Worm (Caenorhabditis elegans) whole organism, L1 larva: ENCODE measurements around the gene F25F2.1.
A peak's percentile ranks its signal among the peaks of the same experiment; 100 is the strongest.

ENCODE experiments used
- F16B12.6 ChIP-seq: fragments of 150-350 bp; optimal IDR thresholded peaks from 2 replicates; lab custom pipeline; 2014; ENCODE audit warnings: missing biosample characterization, missing genetic modification characterization
- Y116A8C.19 ChIP-seq: sonication (generic microtip); optimal IDR thresholded peaks from 2 replicates; lab custom pipeline; 2016; ENCODE audit warnings: missing compliant biosample characterization, missing genetic modification characterization, borderline replicate concordance
- aly-2 ChIP-seq: fragments of 150-350 bp; optimal IDR thresholded peaks from 2 replicates; lab custom pipeline; 2014; ENCODE audit warnings: missing biosample characterization, missing genetic modification characterization
- ama-1 ChIP-seq: fragments of 150-350 bp; optimal IDR thresholded peaks from 2 replicates; lab custom pipeline; 2014
- blmp-1 ChIP-seq: fragments of 150-350 bp; optimal IDR thresholded peaks from 2 replicates; lab custom pipeline; 2014; ENCODE audit warnings: missing biosample characterization, missing genetic modification characterization
- ceh-8 ChIP-seq: fragments of 200-800 bp; sonication (Bioruptor generic); optimal IDR thresholded peaks from 2 replicates; lab custom pipeline; 2018; ENCODE audit warnings: mild to moderate bottlenecking, missing genetic modification characterization, moderate library complexity, missing compliant biosample characterization
- ceh-82 ChIP-seq, 3 experiments: fragments of 150-350 bp in 1 of 3; sonication (generic microtip) in 2 of 3; optimal IDR thresholded peaks; 2 replicates each; lab custom pipeline; 2014 to 2017; ENCODE audit warnings: missing biosample characterization in 3 of 3, missing genetic modification characterization in 3 of 3
- egl-13 ChIP-seq: sonication (generic microtip); optimal IDR thresholded peaks from 2 replicates; lab custom pipeline; 2016; ENCODE audit warnings: missing genotype, missing genetic modification reagents, missing genetic modification characterization, missing compliant biosample characterization
- egl-27 ChIP-seq, 2 experiments: fragments of 150-350 bp in 1 of 2; sonication (generic microtip); optimal IDR thresholded peaks; 3 replicates each; lab custom pipeline; 2017 to 2018; ENCODE audit warnings: missing biosample characterization in 2 of 2, missing genetic modification characterization in 2 of 2, missing genetic modification reagents in 2 of 2
- elt-2 ChIP-seq: sonication (generic microtip); optimal IDR thresholded peaks from 2 replicates; lab custom pipeline; 2016; ENCODE audit warnings: missing genetic modification characterization, mild to moderate bottlenecking, inconsistent platforms, missing compliant biosample characterization, missing genetic modification reagents
- ets-5 ChIP-seq: fragments of 200-800 bp; sonication (Bioruptor generic); IDR thresholded peaks from 2 replicates; pipeline ENCODE4 v1.3.6; 2022; ENCODE audit warnings: missing genetic modification characterization, missing compliant biosample characterization
- fkh-8 ChIP-seq: sonication (generic microtip); optimal IDR thresholded peaks from 2 replicates; lab custom pipeline; 2016; ENCODE audit warnings: mild to moderate bottlenecking, missing genetic modification characterization, missing compliant biosample characterization
- fos-1 ChIP-seq: fragments of 150-350 bp; optimal IDR thresholded peaks from 2 replicates; lab custom pipeline; 2014; ENCODE audit warnings: missing biosample characterization, missing genetic modification characterization
- grh-1 ChIP-seq: fragments of 200-800 bp; sonication (Bioruptor generic); IDR thresholded peaks from 2 replicates; pipeline ENCODE4 v1.3.6; 2022; ENCODE audit warnings: missing genetic modification reagents, missing genetic modification characterization, missing compliant biosample characterization
- hlh-17 ChIP-seq: fragments of 200-800 bp; sonication (Bioruptor generic); optimal IDR thresholded peaks from 2 replicates; lab custom pipeline; 2018; ENCODE audit warnings: missing genetic modification characterization, mild to moderate bottlenecking, missing compliant biosample characterization, moderate library complexity, borderline replicate concordance
- isw-1 ChIP-seq: fragments of 200-800 bp; sonication (Bioruptor generic); IDR thresholded peaks from 2 replicates; pipeline ENCODE4 v1.3.6; 2022; ENCODE audit warnings: missing genetic modification characterization, missing compliant biosample characterization
- jun-1 ChIP-seq: fragments of 150-350 bp; optimal IDR thresholded peaks from 2 replicates; lab custom pipeline; 2014; ENCODE audit warnings: missing biosample characterization, missing genetic modification reagents, missing genetic modification characterization
- lin-15B ChIP-seq: fragments of 150-350 bp; sonication (generic microtip); optimal IDR thresholded peaks from 3 replicates; lab custom pipeline; 2014; ENCODE audit warnings: missing biosample characterization, missing genetic modification characterization
- lin-35 ChIP-seq, 2 experiments: fragments of 150-350 bp; optimal IDR thresholded peaks; 2 replicates each; lab custom pipeline; 2014; ENCODE audit warnings: missing biosample characterization in 2 of 2, missing genetic modification characterization in 2 of 2, missing genetic modification reagents in 2 of 2
- lin-39 ChIP-seq: fragments of 150-350 bp; optimal IDR thresholded peaks from 2 replicates; lab custom pipeline; 2014; ENCODE audit warnings: missing biosample characterization, missing genetic modification reagents, missing genetic modification characterization
- lsy-2 ChIP-seq, 2 experiments: fragments of 150-350 bp; optimal IDR thresholded peaks; 2 replicates each; lab custom pipeline; 2014; ENCODE audit warnings: missing biosample characterization in 2 of 2, missing genetic modification characterization in 2 of 2
- mdl-1 ChIP-seq, 2 experiments: fragments of 150-350 bp; optimal IDR thresholded peaks; 2 replicates each; lab custom pipeline; 2014 to 2017; ENCODE audit warnings: missing biosample characterization in 2 of 2, missing genetic modification characterization in 2 of 2, inconsistent platforms in 1 of 2
- nhr-19 ChIP-seq: fragments of 200-800 bp; sonication (Bioruptor generic); conservative IDR thresholded peaks from 2 replicates; pipeline ENCODE4 v1.3.6; 2022; ENCODE audit warnings: missing genetic modification characterization, missing compliant biosample characterization
- nhr-77 ChIP-seq: fragments of 150-350 bp; optimal IDR thresholded peaks from 2 replicates; lab custom pipeline; 2014; ENCODE audit warnings: missing biosample characterization, missing genetic modification characterization
- nhr-84 ChIP-seq: sonication (generic microtip); optimal IDR thresholded peaks from 2 replicates; lab custom pipeline; 2017; ENCODE audit warnings: missing biosample characterization, missing genetic modification characterization
- nhr-90 ChIP-seq: sonication (generic microtip); optimal IDR thresholded peaks from 2 replicates; lab custom pipeline; 2016; ENCODE audit warnings: mild to moderate bottlenecking, missing genetic modification characterization, missing compliant biosample characterization; ENCODE audit not compliant: poor library complexity
- pag-3 ChIP-seq: sonication (generic microtip); optimal IDR thresholded peaks from 2 replicates; lab custom pipeline; 2017; ENCODE audit warnings: missing genetic modification characterization, mild to moderate bottlenecking, missing compliant biosample characterization, antibody characterized with exemption, borderline replicate concordance; ENCODE audit not compliant: insufficient read depth
- rnt-1 ChIP-seq: sonication (generic microtip); optimal IDR thresholded peaks from 2 replicates; lab custom pipeline; 2016; ENCODE audit warnings: mild to moderate bottlenecking, missing genetic modification characterization, moderate library complexity, missing compliant biosample characterization
- snpc-4 ChIP-seq: fragments of 150-350 bp; optimal IDR thresholded peaks from 2 replicates; lab custom pipeline; 2014; ENCODE audit warnings: missing biosample characterization, missing genetic modification characterization
- snu-23 ChIP-seq: sonication (generic microtip); optimal IDR thresholded peaks from 2 replicates; lab custom pipeline; 2016; ENCODE audit warnings: missing genetic modification characterization, missing compliant biosample characterization
- sptf-1 ChIP-seq: fragments of 150-350 bp; optimal IDR thresholded peaks from 2 replicates; lab custom pipeline; 2014; ENCODE audit warnings: missing biosample characterization, missing genetic modification characterization
- sup-37 ChIP-seq: fragments of 200-800 bp; sonication (Bioruptor generic); optimal IDR thresholded peaks from 2 replicates; lab custom pipeline; 2018; ENCODE audit warnings: mild to moderate bottlenecking, missing genetic modification characterization, missing compliant biosample characterization
- swsn-7 ChIP-seq: sonication (generic microtip); optimal IDR thresholded peaks from 2 replicates; lab custom pipeline; 2016; ENCODE audit warnings: missing genetic modification characterization, missing compliant biosample characterization
- unc-130 ChIP-seq: fragments of 150-350 bp; optimal IDR thresholded peaks from 2 replicates; lab custom pipeline; 2017; ENCODE audit warnings: missing biosample characterization, missing genetic modification characterization, inconsistent platforms
- unc-62 ChIP-seq: fragments of 150-350 bp; optimal IDR thresholded peaks from 2 replicates; lab custom pipeline; 2014; ENCODE audit warnings: missing biosample characterization, missing genetic modification reagents, missing genetic modification characterization
- unc-98 ChIP-seq: fragments of 200-800 bp; sonication (Bioruptor generic); IDR thresholded peaks from 2 replicates; pipeline ENCODE4 v1.3.6; 2022; ENCODE audit warnings: missing genetic modification characterization, missing compliant biosample characterization
- vab-15 ChIP-seq: sonication (generic microtip); optimal IDR thresholded peaks from 2 replicates; lab custom pipeline; 2017; ENCODE audit warnings: missing genotype, mild to moderate bottlenecking, missing genetic modification characterization, missing compliant biosample characterization
- zip-4 ChIP-seq: fragments of 200-800 bp; sonication (Bioruptor generic); optimal IDR thresholded peaks from 2 replicates; lab custom pipeline; 2018; ENCODE audit warnings: mild to moderate bottlenecking, missing genetic modification characterization, moderate library complexity, missing compliant biosample characterization
- ztf-11 ChIP-seq, 2 experiments: sonication (generic microtip); optimal IDR thresholded peaks; 2 replicates each; lab custom pipeline; 2016 to 2017; ENCODE audit warnings: missing genetic modification characterization in 2 of 2, missing biosample characterization in 1 of 2, missing compliant biosample characterization in 1 of 2

The F25F2.1 gene

ce11 chrIII:4551963-4552362 is 43.3 kb downstream of the F25F2.1 start (continued):
- peak; percentile 83 for TF ChIP-seq nhr-77
- no peak for TF ChIP-seq nhr-84 (tag; lab: Kevin White, UChicago)
- no peak for TF ChIP-seq ets-5
- no peak for TF ChIP-seq unc-62 (GFP tag; lab: Kevin White, UChicago)
- TF ChIP-seq rnt-1 = peak; percentile 57
- TF ChIP-seq ama-1 (lab: Kevin White, UChicago) = no peak
- peak; percentile 65 to 71 for TF ChIP-seq lin-35 (GFP tag; optimal IDR thresholded peaks at IDR 0.05; lab: Kevin White, UChicago)
- no peak for TF ChIP-seq Y116A8C.19 (tag; lab: Kevin White, UChicago)
- TF ChIP-seq ceh-8 (GFP tag; lab: Kevin White, UChicago) = no peak
- TF ChIP-seq lin-15B (tag; lab: Kevin White, UChicago) = no peak
- TF ChIP-seq unc-98 (GFP tag; lab: Robert Waterston, UW) = no peak
- peak; percentile 82 for TF ChIP-seq snu-23 (GFP tag; lab: Kevin White, UChicago)
- TF ChIP-seq sup-37 (GFP tag; lab: Kevin White, UChicago) = no peak
- peak; percentile 69 for TF ChIP-seq fkh-8 (tag; lab: Kevin White, UChicago)
- TF ChIP-seq jun-1 (tag; lab: Kevin White, UChicago) = peak; percentile 57
- TF ChIP-seq egl-13 (tag; lab: Kevin White, UChicago) = peak; percentile 7
- no peak for TF ChIP-seq grh-1 (GFP tag; lab: Robert Waterston, UW)
- no peak; the same call in 1 of the 2 replicates for TF ChIP-seq isw-1 (GFP tag; lab: Robert Waterston, UW)
- TF ChIP-seq hlh-17 (GFP tag; lab: Kevin White, UChicago) = no peak
- no peak for TF ChIP-seq fos-1
- TF ChIP-seq F16B12.6 (tag; lab: Kevin White, UChicago) = no peak
- peak; percentile 65 for TF ChIP-seq swsn-7 (tag; lab: Kevin White, UChicago)
- TF ChIP-seq nhr-90 (tag; lab: Kevin White, UChicago) = peak; percentile 24
- TF ChIP-seq unc-130 (tag; lab: Kevin White, UChicago) = peak; percentile 0
- peak; percentile 48 to 77 for TF ChIP-seq lsy-2 (tag; optimal IDR thresholded peaks at IDR 0.05; lab: Kevin White, UChicago)
- TF ChIP-seq ztf-11 (tag; optimal IDR thresholded peaks at IDR 0.05; lab: Kevin White, UChicago) = no peak
- peak; percentile 6 to 36 for TF ChIP-seq egl-27 (tag; optimal IDR thresholded peaks at IDR 0.05; lab: Kevin White, UChicago)
- TF ChIP-seq mdl-1 (tag; optimal IDR thresholded peaks at IDR 0.05; lab: Kevin White, UChicago) = peak in 1 of 2 experiments; percentile 57
- TF ChIP-seq snpc-4 (tag; lab: Kevin White, UChicago) = peak; percentile 23
- TF ChIP-seq, all 84 proteins: peak for 33

- no peak for TF ChIP-seq lin-39
- TF ChIP-seq fkh-8 (tag; lab: Kevin White, UChicago) = no peak
- no peak for TF ChIP-seq zip-4
- no peak for TF ChIP-seq nhr-19 (GFP tag; lab: Robert Waterston, UW)
- no peak for TF ChIP-seq sptf-1 (tag; lab: Kevin White, UChicago)
- TF ChIP-seq ama-1 (lab: Kevin White, UChicago) = no peak
- TF ChIP-seq mdl-1 (tag; optimal IDR thresholded peaks at IDR 0.05; lab: Kevin White, UChicago) = no peak
- no peak for TF ChIP-seq snu-23 (GFP tag; lab: Kevin White, UChicago)
- TF ChIP-seq elt-2 (tag; lab: Kevin White, UChicago) = peak; percentile 17
- TF ChIP-seq vab-15 (tag; lab: Kevin White, UChicago) = no peak
- TF ChIP-seq blmp-1 (tag; lab: Kevin White, UChicago) = peak; percentile 13
- no peak for TF ChIP-seq aly-2 (tag; lab: Kevin White, UChicago)
- TF ChIP-seq pag-3 = no peak
- TF ChIP-seq lin-35 (GFP tag; optimal IDR thresholded peaks at IDR 0.05; lab: Kevin White, UChicago) = no peak
- no peak for TF ChIP-seq ceh-82 (tag; optimal IDR thresholded peaks at IDR 0.05; lab: Kevin White, UChicago)
Observed at ce11 chrIII:4552872-4553271, 44.2 kb downstream of the F25F2.1 start.
